Worm (Caenorhabditis elegans) whole organism, L4 larva: Measurements from ENCODE around the gene bus-4.

Source experiments
- R02D3.7 ChIP-seq: fragments of 150-350 bp; sonication (generic microtip); optimal IDR thresholded peaks from 3 replicates; lab custom pipeline; 2014; ENCODE audit warnings: missing biosample characterization, missing genetic modification characterization
- ceh-62 ChIP-seq: sonication (generic microtip); optimal IDR thresholded peaks from 2 replicates; lab custom pipeline; 2017; ENCODE audit warnings: missing biosample characterization, missing genetic modification characterization
- ces-1 ChIP-seq: fragments of 150-350 bp; sonication (generic microtip); optimal IDR thresholded peaks from 4 replicates; lab custom pipeline; 2014; ENCODE audit warnings: missing biosample characterization, missing genetic modification reagents, missing genetic modification characterization
- dve-1 ChIP-seq: sonication (generic microtip); optimal IDR thresholded peaks from 2 replicates; lab custom pipeline; 2017; ENCODE audit warnings: antibody characterized with exemption, mild to moderate bottlenecking, missing genetic modification characterization, missing compliant biosample characterization; ENCODE audit not compliant: insufficient read depth
- mxl-2 ChIP-seq: fragments of 200-800 bp; sonication (Bioruptor generic); conservative IDR thresholded peaks from 2 replicates; pipeline ENCODE4 v1.3.6; 2022; ENCODE audit warnings: missing genetic modification reagents, missing genetic modification characterization, missing compliant biosample characterization
- saeg-2 ChIP-seq: fragments of 200-800 bp; sonication (Bioruptor generic); IDR thresholded peaks from 2 replicates; pipeline ENCODE4 v1.3.6; 2022; ENCODE audit warnings: missing genetic modification reagents, missing genetic modification characterization, missing compliant biosample characterization
- ztf-7 ChIP-seq: fragments of 150-350 bp; optimal IDR thresholded peaks from 2 replicates; lab custom pipeline; 2014; ENCODE audit warnings: missing biosample characterization, missing genetic modification characterization

- no peak for TF ChIP-seq ceh-62 (tag; lab: Kevin White, UChicago)
- no peak for TF ChIP-seq ztf-7 (tag; lab: Kevin White, UChicago)
- no peak for TF ChIP-seq ces-1
- TF ChIP-seq mxl-2 (GFP tag; lab: Robert Waterston, UW), result no peak
- no peak for TF ChIP-seq R02D3.7
- TF ChIP-seq dve-1 (tag; lab: Kevin White, UChicago), result no peak
- TF ChIP-seq saeg-2 (GFP tag; lab: Robert Waterston, UW), result no peak
These were observed 15.8 kb downstream of the bus-4 start, which contains the start of gene ogdh-1 for ce11 chrIV:4703911-4704310.
